Fruit fly (Drosophila melanogaster) whole organism, embryonic: ENCODE data around the gene CG32488.

Source experiments
- ATbp ChIP-seq: fragments of 200-800 bp; sonication (Bioruptor generic); optimal IDR thresholded peaks from 2 replicates; lab custom pipeline; 2017; ENCODE audit warnings: missing biosample characterization, mild to moderate bottlenecking, missing genetic modification characterization, missing genetic modification reagents
- Abd-B ChIP-seq: fragments of 200-800 bp; sonication (Bioruptor generic); optimal IDR thresholded peaks from 2 replicates; lab custom pipeline; 2018; ENCODE audit warnings: missing biosample characterization, mild to moderate bottlenecking, missing genetic modification characterization, moderate library complexity
- C15 ChIP-seq: fragments of 200-800 bp; sonication (Bioruptor generic); IDR thresholded peaks from 3 replicates; pipeline ENCODE4 v1.3.6; 2022; ENCODE audit warnings: missing biosample characterization, missing genetic modification characterization
- CG10147 ChIP-seq: fragments of 200-800 bp; sonication (Bioruptor generic); optimal IDR thresholded peaks from 2 replicates; lab custom pipeline; 2019; ENCODE audit warnings: missing biosample characterization, mild to moderate bottlenecking, missing genetic modification characterization, moderate library complexity
- CG1024 ChIP-seq: fragments of 200-800 bp; sonication (Bioruptor generic); IDR thresholded peaks from 2 replicates; pipeline ENCODE4 v1.3.6; 2022; ENCODE audit warnings: missing biosample characterization, missing genetic modification characterization
- CG10267 ChIP-seq: fragments of 200-800 bp; sonication (Bioruptor generic); optimal IDR thresholded peaks from 2 replicates; lab custom pipeline; 2018; ENCODE audit warnings: missing biosample characterization, mild to moderate bottlenecking, missing genetic modification characterization, moderate library complexity
- CG10321 ChIP-seq: fragments of 200-800 bp; sonication (Bioruptor generic); IDR thresholded peaks from 2 replicates; pipeline ENCODE4 v1.3.6; 2022; ENCODE audit warnings: missing biosample characterization, missing genetic modification characterization
- CG10431 ChIP-seq: fragments of 200-800 bp; sonication (Bioruptor generic); optimal IDR thresholded peaks from 3 replicates; lab custom pipeline; 2018; ENCODE audit warnings: missing biosample characterization, mild to moderate bottlenecking, missing genetic modification characterization
- CG11085 ChIP-seq: fragments of 200-800 bp; sonication (Bioruptor generic); IDR thresholded peaks from 2 replicates; pipeline ENCODE4 v1.3.6; 2022; ENCODE audit warnings: missing biosample characterization, missing genetic modification characterization
- CG11398 ChIP-seq: fragments of 200-800 bp; sonication (Bioruptor generic); optimal IDR thresholded peaks from 2 replicates; lab custom pipeline; 2016; ENCODE audit warnings: missing biosample characterization, missing genetic modification characterization
- CG1233 ChIP-seq: fragments of 200-800 bp; sonication (Bioruptor generic); optimal IDR thresholded peaks from 4 replicates; lab custom pipeline; 2018; ENCODE audit warnings: missing biosample characterization, mild to moderate bottlenecking, missing genetic modification characterization
- CG12659 ChIP-seq: fragments of 200-800 bp; sonication (Bioruptor generic); optimal IDR thresholded peaks from 3 replicates; lab custom pipeline; 2017; ENCODE audit warnings: mild to moderate bottlenecking, missing biosample characterization, missing genetic modification reagents, missing genetic modification characterization
- CG13775 ChIP-seq: fragments of 200-800 bp; sonication (Bioruptor generic); optimal IDR thresholded peaks from 3 replicates; lab custom pipeline; 2017; ENCODE audit warnings: missing biosample characterization, mild to moderate bottlenecking, missing genetic modification characterization
- CG14441 ChIP-seq: fragments of 200-800 bp; sonication (Bioruptor generic); IDR thresholded peaks from 2 replicates; pipeline ENCODE4 v1.3.6; 2022; ENCODE audit warnings: missing biosample characterization, missing genetic modification characterization
- CG16815 ChIP-seq: fragments of 200-800 bp; sonication (Bioruptor generic); optimal IDR thresholded peaks from 3 replicates; lab custom pipeline; 2017; ENCODE audit warnings: missing biosample characterization, mild to moderate bottlenecking, missing genetic modification characterization
- CG18262 ChIP-seq: fragments of 200-800 bp; optimal IDR thresholded peaks from 3 replicates; lab custom pipeline; 2019; ENCODE audit warnings: missing biosample characterization, mild to moderate bottlenecking, missing genetic modification characterization, moderate library complexity
- CG32772 ChIP-seq: fragments of 200-800 bp; sonication (Bioruptor generic); IDR thresholded peaks from 2 replicates; pipeline ENCODE4 v1.3.6; 2022; ENCODE audit warnings: missing biosample characterization, missing genetic modification characterization
- CG4282 ChIP-seq: fragments of 200-800 bp; sonication (Bioruptor generic); optimal IDR thresholded peaks from 2 replicates; lab custom pipeline; 2016; ENCODE audit warnings: missing biosample characterization, missing genetic modification characterization
- CG4730 ChIP-seq: fragments of 200-800 bp; sonication (Bioruptor generic); IDR thresholded peaks from 2 replicates; pipeline ENCODE4 v1.3.6; 2022; ENCODE audit warnings: missing biosample characterization, missing genetic modification characterization
- CG7357 ChIP-seq: fragments of 200-800 bp; sonication (Bioruptor generic); IDR thresholded peaks from 3 replicates; pipeline ENCODE4 v1.3.6; 2022; ENCODE audit warnings: missing biosample characterization, missing genetic modification characterization
- CG7786 ChIP-seq: fragments of 200-800 bp; sonication (Bioruptor generic); optimal IDR thresholded peaks from 2 replicates; lab custom pipeline; 2016; ENCODE audit warnings: missing biosample characterization, missing genetic modification characterization
- CG7839 ChIP-seq: fragments of 200-800 bp; sonication (Bioruptor generic); optimal IDR thresholded peaks from 3 replicates; lab custom pipeline; 2018; ENCODE audit warnings: missing biosample characterization, mild to moderate bottlenecking, missing genetic modification characterization, moderate library complexity
- CG9437 ChIP-seq: fragments of 200-800 bp; sonication (Bioruptor generic); optimal IDR thresholded peaks from 2 replicates; lab custom pipeline; 2018; ENCODE audit warnings: missing biosample characterization, mild to moderate bottlenecking, missing genetic modification characterization
- Camta ChIP-seq: fragments of 200-800 bp; sonication (Bioruptor generic); optimal IDR thresholded peaks from 2 replicates; lab custom pipeline; 2016; ENCODE audit warnings: missing biosample characterization, missing genetic modification characterization
- CkIIα-i1 ChIP-seq: fragments of 200-800 bp; sonication (Bioruptor generic); IDR thresholded peaks from 2 replicates; pipeline ENCODE4 v1.3.6; 2022; ENCODE audit warnings: missing biosample characterization, missing genetic modification characterization
- E2f1 ChIP-seq: fragments of 200-800 bp; sonication (Bioruptor generic); IDR thresholded peaks from 2 replicates; pipeline ENCODE4 v1.3.6; 2022; ENCODE audit warnings: missing biosample characterization, missing genetic modification characterization
- Fer2 ChIP-seq: fragments of 200-800 bp; sonication (Bioruptor generic); optimal IDR thresholded peaks from 2 replicates; lab custom pipeline; 2018; ENCODE audit warnings: missing biosample characterization, mild to moderate bottlenecking, missing genetic modification characterization, moderate library complexity
- Gsc ChIP-seq: fragments of 200-800 bp; sonication (Bioruptor generic); IDR thresholded peaks from 2 replicates; pipeline ENCODE4 v1.3.6; 2022; ENCODE audit warnings: missing biosample characterization, missing genetic modification characterization
- HLH3B ChIP-seq: fragments of 200-800 bp; sonication (Bioruptor generic); IDR thresholded peaks from 2 replicates; pipeline ENCODE4 v1.3.6; 2022; ENCODE audit warnings: missing biosample characterization, missing genetic modification characterization
- Hmr ChIP-seq: fragments of 200-800 bp; sonication (Bioruptor generic); optimal IDR thresholded peaks from 3 replicates; lab custom pipeline; 2017; ENCODE audit warnings: mild to moderate bottlenecking, missing biosample characterization, missing genetic modification reagents, missing genetic modification characterization
- Kr ChIP-seq: fragments of 200-800 bp; sonication (Bioruptor generic); optimal IDR thresholded peaks from 2 replicates; lab custom pipeline; 2017; ENCODE audit warnings: missing biosample characterization, mild to moderate bottlenecking, missing genetic modification characterization
- Nf-YC ChIP-seq: fragments of 200-800 bp; optimal IDR thresholded peaks from 3 replicates; lab custom pipeline; 2019; ENCODE audit warnings: missing biosample characterization, mild to moderate bottlenecking, missing genetic modification characterization, moderate library complexity
- Optix ChIP-seq: fragments of 200-800 bp; sonication (Bioruptor generic); IDR thresholded peaks from 3 replicates; pipeline ENCODE4 v1.3.6; 2022; ENCODE audit warnings: missing biosample characterization, missing genetic modification characterization
- Spps ChIP-seq: fragments of 200-800 bp; sonication (Bioruptor generic); optimal IDR thresholded peaks from 2 replicates; lab custom pipeline; 2018; ENCODE audit warnings: missing biosample characterization, mild to moderate bottlenecking, missing genetic modification characterization
- bbx ChIP-seq: fragments of 200-800 bp; sonication (Bioruptor generic); IDR thresholded peaks from 2 replicates; pipeline ENCODE4 v1.3.6; 2022; ENCODE audit warnings: missing biosample characterization, missing genetic modification characterization; ENCODE audit not compliant: partially characterized antibody
- eve ChIP-seq, 2 experiments: fragments of >200 bp; optimal IDR thresholded peaks; 2 replicates each; lab custom pipeline; 2017; ENCODE audit warnings: missing biosample characterization in 2 of 2, missing genetic modification characterization in 2 of 2
- fru ChIP-seq: fragments of >200 bp; optimal IDR thresholded peaks from 2 replicates; lab custom pipeline; 2017
- fu2 ChIP-seq: fragments of 200-800 bp; sonication (Bioruptor generic); optimal IDR thresholded peaks from 2 replicates; lab custom pipeline; 2016; ENCODE audit warnings: missing biosample characterization, missing genetic modification characterization
- grau ChIP-seq: fragments of 200-800 bp; optimal IDR thresholded peaks from 3 replicates; lab custom pipeline; 2019; ENCODE audit warnings: missing biosample characterization, mild to moderate bottlenecking, missing genetic modification characterization, moderate library complexity
- gsb ChIP-seq: fragments of 200-800 bp; sonication (Bioruptor generic); IDR thresholded peaks from 2 replicates; pipeline ENCODE4 v1.3.6; 2022; ENCODE audit warnings: missing biosample characterization, missing genetic modification characterization
- hb ChIP-seq: fragments of 200-800 bp; sonication (Bioruptor generic); IDR thresholded peaks from 3 replicates; pipeline ENCODE4 v1.3.6; 2022; ENCODE audit warnings: missing biosample characterization, missing genetic modification characterization; ENCODE audit not compliant: partially characterized antibody
- ken ChIP-seq: fragments of 200-800 bp; sonication (Bioruptor generic); IDR thresholded peaks from 3 replicates; pipeline ENCODE4 v1.3.6; 2022; ENCODE audit warnings: missing biosample characterization, missing genetic modification characterization
- maf-S ChIP-seq: fragments of 200-800 bp; sonication (Bioruptor generic); optimal IDR thresholded peaks from 2 replicates; lab custom pipeline; 2016; ENCODE audit warnings: missing biosample characterization, missing genetic modification characterization
- nerfin-1 ChIP-seq: fragments of 200-800 bp; sonication (Bioruptor generic); optimal IDR thresholded peaks from 3 replicates; lab custom pipeline; 2019; ENCODE audit warnings: missing biosample characterization, mild to moderate bottlenecking, missing genetic modification characterization, moderate library complexity
- pfk ChIP-seq: fragments of 200-800 bp; sonication (Bioruptor generic); optimal IDR thresholded peaks from 2 replicates; lab custom pipeline; 2018; ENCODE audit warnings: missing biosample characterization, mild to moderate bottlenecking, missing genetic modification characterization, moderate library complexity
- pho ChIP-seq: fragments of 200-800 bp; sonication (Bioruptor generic); optimal IDR thresholded peaks from 2 replicates; lab custom pipeline; 2016; ENCODE audit warnings: missing biosample characterization, missing genetic modification characterization
- pum ChIP-seq: fragments of 200-800 bp; sonication (Bioruptor generic); optimal IDR thresholded peaks from 2 replicates; lab custom pipeline; 2016; ENCODE audit warnings: missing biosample characterization, missing genetic modification characterization
- scrt ChIP-seq: fragments of 200-800 bp; sonication (Bioruptor generic); optimal IDR thresholded peaks from 2 replicates; lab custom pipeline; 2018; ENCODE audit warnings: missing biosample characterization, mild to moderate bottlenecking, missing genetic modification characterization, moderate library complexity
- zfh1 ChIP-seq: fragments of 200-800 bp; sonication (Bioruptor generic); IDR thresholded peaks from 3 replicates; pipeline ENCODE4 v1.3.6; 2022; ENCODE audit warnings: missing biosample characterization, missing genetic modification characterization

Gene CG32488

DNA sequence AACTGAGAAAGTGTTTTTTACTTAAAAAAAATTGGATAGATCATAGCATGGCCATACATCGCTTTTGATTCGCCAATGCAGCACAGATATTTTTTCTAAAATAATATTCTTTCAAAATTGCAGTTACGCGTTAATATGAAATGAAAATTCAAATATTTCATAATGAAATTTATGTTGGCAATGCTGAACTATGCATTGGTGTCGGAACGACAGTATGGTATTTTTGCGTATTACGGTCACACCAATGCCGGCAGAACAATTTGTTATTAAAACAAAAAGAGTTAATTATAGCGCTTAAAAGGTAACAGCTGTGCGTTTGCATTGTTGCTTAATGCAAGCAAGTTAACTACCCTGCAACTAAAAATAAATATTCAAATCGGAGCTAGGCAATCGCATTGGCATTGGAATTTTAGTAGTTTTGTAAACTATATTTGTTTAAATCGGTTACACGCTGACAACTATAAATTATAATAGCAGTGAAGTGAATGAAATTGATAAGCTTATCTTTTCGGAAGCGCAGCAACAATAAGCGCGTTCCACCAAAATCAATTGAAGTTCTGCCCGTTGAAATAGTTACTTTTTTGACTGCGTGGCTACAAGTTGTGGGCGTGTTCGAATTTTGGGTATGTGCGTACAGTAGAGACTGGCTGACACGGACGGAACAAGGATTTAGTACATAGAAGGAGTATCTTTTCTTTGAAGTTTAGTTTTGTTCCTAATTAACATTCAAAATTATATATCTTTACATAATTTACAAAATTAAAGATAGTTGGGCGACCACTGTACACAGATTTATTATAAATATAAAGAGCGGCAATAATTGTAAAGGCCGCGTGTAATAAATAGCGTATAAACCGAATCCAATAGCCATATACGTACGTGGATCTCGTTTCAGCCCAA lies 26.5 kb upstream of the CG32488 start, which contains the start of gene Prx4 (continued):
- TF ChIP-seq Abd-B (GFP tag; lab: Kevin White, UChicago): peak; percentile 32
- TF ChIP-seq Camta (GFP tag; lab: Kevin White, UChicago): no peak
- TF ChIP-seq CG14441 (GFP tag; lab: Robert Waterston, UW): peak; percentile 78
- TF ChIP-seq Gsc (GFP tag; lab: Robert Waterston, UW): no peak; the same call in 1 of the 2 replicates
- TF ChIP-seq CG18262: peak; percentile 71
- peak; percentile 54 for TF ChIP-seq CG10267 (tag; lab: Kevin White, UChicago)
- TF ChIP-seq Spps (tag; lab: Kevin White, UChicago): peak; percentile 50
- TF ChIP-seq grau (tag; lab: Kevin White, UChicago): peak; percentile 96
- TF ChIP-seq Optix (GFP tag; lab: Robert Waterston, UW): peak; percentile 59; the same call in 2 of the 3 replicates
- no peak for TF ChIP-seq CG10431 (GFP tag; lab: Kevin White, UChicago)
- TF ChIP-seq pfk (GFP tag; lab: Kevin White, UChicago): no peak
- TF ChIP-seq CG4730: peak; percentile 54; the same call in 1 of the 2 replicates
- TF ChIP-seq CG7786 (GFP tag; lab: Kevin White, UChicago): no peak
- no peak for TF ChIP-seq fu2
- no peak for TF ChIP-seq CG11398 (GFP tag; lab: Kevin White, UChicago)
- TF ChIP-seq CG7839 (tag; lab: Kevin White, UChicago): peak; percentile 84
- TF ChIP-seq gsb: no peak
- TF ChIP-seq CG16815 (GFP tag; lab: Kevin White, UChicago): peak; percentile 58
- TF ChIP-seq zfh1 (GFP tag; lab: Robert Waterston, UW): peak; percentile 85
- peak; percentile 69 for TF ChIP-seq E2f1 (GFP tag; lab: Robert Waterston, UW)
- peak; percentile 51; the same call in 1 of the 2 replicates for TF ChIP-seq CG10321 (GFP tag; lab: Robert Waterston, UW)
- TF ChIP-seq scrt (GFP tag; lab: Kevin White, UChicago): peak; percentile 28
- TF ChIP-seq hb (GFP tag; lab: Robert Waterston, UW): no peak
- no peak for TF ChIP-seq pho (GFP tag; lab: Kevin White, UChicago)
- peak; percentile 54 for TF ChIP-seq pum (GFP tag; lab: Kevin White, UChicago)
- TF ChIP-seq Nf-YC (tag; lab: Kevin White, UChicago): no peak
- TF ChIP-seq fru (lab: Kevin White, UChicago): no peak
- TF ChIP-seq Fer2 (tag; lab: Kevin White, UChicago): peak; percentile 29
- TF ChIP-seq CG32772: peak; percentile 62
- TF ChIP-seq bbx (GFP tag; lab: Robert Waterston, UW): no peak
- peak; percentile 44; the same call in 2 of the 3 replicates for TF ChIP-seq CG7357 (GFP tag; lab: Robert Waterston, UW)
- TF ChIP-seq CG11085 (GFP tag; lab: Robert Waterston, UW): peak; percentile 50; the same call in 1 of the 2 replicates
- peak; percentile 34 for TF ChIP-seq nerfin-1 (tag; lab: Kevin White, UChicago)
- TF ChIP-seq CkIIα-i1 (GFP tag; lab: Robert Waterston, UW): peak; percentile 52; the same call in 1 of the 2 replicates
- TF ChIP-seq CG1233: peak; percentile 72
- no peak for TF ChIP-seq maf-S
- no peak for TF ChIP-seq eve (GFP tag; optimal IDR thresholded peaks at IDR 0.05; lab: Kevin White, UChicago)
- peak; percentile 63 for TF ChIP-seq CG12659
- TF ChIP-seq ken (GFP tag; lab: Robert Waterston, UW): peak; percentile 87; the same call in 2 of the 3 replicates
- TF ChIP-seq CG1024 (GFP tag; lab: Robert Waterston, UW): peak; percentile 60; the same call in 1 of the 2 replicates
- no peak for TF ChIP-seq CG4282 (GFP tag; lab: Kevin White, UChicago)
- peak; percentile 31 for TF ChIP-seq CG9437
- TF ChIP-seq C15 (GFP tag; lab: Robert Waterston, UW): 0 out of 3 replicates have a peak, but pooled peaks have one; percentile 63
- peak; percentile 69 for TF ChIP-seq HLH3B (GFP tag; lab: Robert Waterston, UW)
- no peak for TF ChIP-seq Kr (GFP tag; lab: Kevin White, UChicago)
- TF ChIP-seq CG10147 (GFP tag; lab: Kevin White, UChicago): peak; percentile 52
- TF ChIP-seq CG13775 (GFP tag; lab: Kevin White, UChicago): peak; percentile 62
- peak; percentile 74 for TF ChIP-seq ATbp (GFP tag; lab: Kevin White, UChicago)
- peak; percentile 84 for TF ChIP-seq Hmr (GFP tag; lab: Kevin White, UChicago)
